Fruit fly (Drosophila melanogaster) whole organism, prepupa: ENCODE results near the gene CG9289.

Experiments used
- CG15336 ChIP-seq: fragments of 200-800 bp; sonication (Bioruptor generic); IDR thresholded peaks from 2 replicates; pipeline ENCODE4 v1.3.6; 2022; ENCODE audit warnings: missing biosample characterization, missing genetic modification characterization
- CG31627 ChIP-seq: fragments of 200-800 bp; sonication (Bioruptor generic); optimal IDR thresholded peaks from 3 replicates; lab custom pipeline; 2016; ENCODE audit warnings: missing biosample characterization, missing genetic modification characterization
- CG4318 ChIP-seq: fragments of 200-800 bp; sonication (Bioruptor generic); optimal IDR thresholded peaks from 3 replicates; lab custom pipeline; 2017; ENCODE audit warnings: missing biosample characterization, mild to moderate bottlenecking, missing genetic modification characterization
- Ets21C ChIP-seq: fragments of 200-800 bp; sonication (Bioruptor generic); optimal IDR thresholded peaks from 3 replicates; lab custom pipeline; 2016; ENCODE audit warnings: missing biosample characterization, missing genetic modification characterization
- Gug ChIP-seq: fragments of 200-800 bp; sonication (Bioruptor generic); IDR thresholded peaks from 2 replicates; pipeline ENCODE4 v1.3.6; 2022; ENCODE audit warnings: missing biosample characterization, missing genetic modification characterization
- OdsH ChIP-seq: fragments of 200-800 bp; sonication (Bioruptor generic); optimal IDR thresholded peaks from 3 replicates; lab custom pipeline; 2016; ENCODE audit warnings: missing biosample characterization, missing genetic modification characterization
- fd85E ChIP-seq: fragments of 200-800 bp; sonication (Bioruptor generic); optimal IDR thresholded peaks from 3 replicates; lab custom pipeline; 2016; ENCODE audit warnings: missing biosample characterization, missing genetic modification characterization
- fkh ChIP-seq: fragments of 200-800 bp; sonication (Bioruptor generic); optimal IDR thresholded peaks from 3 replicates; lab custom pipeline; 2017; ENCODE audit warnings: missing biosample characterization, mild to moderate bottlenecking, missing genetic modification characterization, moderate library complexity
- lz ChIP-seq: fragments of 200-800 bp; sonication (Bioruptor generic); optimal IDR thresholded peaks from 3 replicates; lab custom pipeline; 2016; ENCODE audit warnings: missing biosample characterization, missing genetic modification characterization

The CG9289 gene

dm6 chr2L:8633671-8634391, 50.3 kb downstream of the CG9289 start (continued):
- TF ChIP-seq CG4318 (GFP tag; lab: Kevin White, UChicago) (peak; percentile 14), fkh (GFP tag; lab: Kevin White, UChicago) (no peak), OdsH (GFP tag; lab: Kevin White, UChicago) (peak; percentile 38), Ets21C (peak; percentile 8), lz (GFP tag; lab: Kevin White, UChicago) (peak; percentile 38), CG31627 (GFP tag; lab: Kevin White, UChicago) (peak; percentile 12), Gug (GFP tag; lab: Robert Waterston, UW) (no peak), CG15336 (GFP tag; lab: Robert Waterston, UW) (no peak; the same call in 1 of the 2 replicates), fd85E (GFP tag; lab: Kevin White, UChicago) (no peak)
